Fruit fly (Drosophila melanogaster) whole organism, adult: ENCODE results near the gene Pex16.

Source experiments
- CG11617 ChIP-seq: fragments of 200-800 bp; sonication (Bioruptor generic); optimal IDR thresholded peaks from 2 replicates; lab custom pipeline; 2017; ENCODE audit warnings: mild to moderate bottlenecking, missing biosample characterization, missing genetic modification reagents, missing genetic modification characterization
- CG12768 ChIP-seq: fragments of 200-800 bp; sonication (Bioruptor generic); optimal IDR thresholded peaks from 2 replicates; lab custom pipeline; 2017; ENCODE audit warnings: missing biosample characterization, missing genetic modification characterization, mild to moderate bottlenecking, moderate library complexity, missing genetic modification reagents
- CG14711 ChIP-seq: fragments of 200-800 bp; sonication (Bioruptor generic); optimal IDR thresholded peaks from 2 replicates; lab custom pipeline; 2018; ENCODE audit warnings: missing biosample characterization, mild to moderate bottlenecking, missing genetic modification characterization, moderate library complexity
- CG1620 ChIP-seq: fragments of 200-800 bp; sonication (Bioruptor generic); optimal IDR thresholded peaks from 2 replicates; lab custom pipeline; 2016; ENCODE audit warnings: missing biosample characterization, missing genetic modification characterization
- CG33017 ChIP-seq: fragments of 200-800 bp; sonication (Bioruptor generic); optimal IDR thresholded peaks from 2 replicates; lab custom pipeline; 2018; ENCODE audit warnings: missing biosample characterization, mild to moderate bottlenecking, missing genetic modification characterization, moderate library complexity
- CG7045 ChIP-seq: fragments of 200-800 bp; sonication (Bioruptor generic); optimal IDR thresholded peaks from 2 replicates; lab custom pipeline; 2017; ENCODE audit warnings: missing biosample characterization, mild to moderate bottlenecking, missing genetic modification characterization
- CG7101 ChIP-seq: fragments of 200-800 bp; sonication (Bioruptor generic); optimal IDR thresholded peaks from 2 replicates; lab custom pipeline; 2018; ENCODE audit warnings: missing biosample characterization, mild to moderate bottlenecking, missing genetic modification characterization, moderate library complexity
- Clk ChIP-seq: fragments of 200-800 bp; sonication (Bioruptor generic); optimal IDR thresholded peaks from 2 replicates; lab custom pipeline; 2017; ENCODE audit warnings: missing biosample characterization, missing genetic modification characterization
- Crg-1 ChIP-seq: fragments of 200-800 bp; sonication (Bioruptor generic); optimal IDR thresholded peaks from 2 replicates; lab custom pipeline; 2016; ENCODE audit warnings: missing biosample characterization, missing genetic modification characterization
- Hr96 ChIP-seq: fragments of 200-800 bp; sonication (Bioruptor generic); optimal IDR thresholded peaks from 2 replicates; lab custom pipeline; 2016; ENCODE audit warnings: missing biosample characterization, missing genetic modification characterization
- Mnt ChIP-seq: fragments of 200-800 bp; sonication (Bioruptor generic); optimal IDR thresholded peaks from 2 replicates; lab custom pipeline; 2016; ENCODE audit warnings: missing biosample characterization, mild to moderate bottlenecking, missing genetic modification characterization
- bab1 ChIP-seq: fragments of 200-800 bp; sonication (Bioruptor generic); optimal IDR thresholded peaks from 3 replicates; lab custom pipeline; 2019; ENCODE audit warnings: missing biosample characterization, mild to moderate bottlenecking, missing genetic modification characterization, moderate library complexity
- cic ChIP-seq: fragments of 200-800 bp; sonication (Bioruptor generic); optimal IDR thresholded peaks from 2 replicates; lab custom pipeline; 2017; ENCODE audit warnings: missing biosample characterization, mild to moderate bottlenecking, missing genetic modification characterization, moderate library complexity
- kay ChIP-seq: fragments of 200-800 bp; sonication (Bioruptor generic); peaks from one replicate; lab custom pipeline; 2016; ENCODE audit warnings: missing biosample characterization, missing genetic modification characterization, borderline replicate concordance
- ovo ChIP-seq: fragments of 200-800 bp; sonication (Bioruptor generic); optimal IDR thresholded peaks from 2 replicates; lab custom pipeline; 2016; ENCODE audit warnings: missing biosample characterization, missing genetic modification characterization
- pad ChIP-seq: fragments of 200-800 bp; sonication (Bioruptor generic); optimal IDR thresholded peaks from 3 replicates; lab custom pipeline; 2017; ENCODE audit warnings: missing biosample characterization, missing genetic modification characterization, mild to moderate bottlenecking, moderate library complexity, missing genetic modification reagents
- tj ChIP-seq: fragments of 200-800 bp; sonication (Bioruptor generic); optimal IDR thresholded peaks from 3 replicates; lab custom pipeline; 2017; ENCODE audit warnings: missing biosample characterization, mild to moderate bottlenecking, missing genetic modification characterization, moderate library complexity
- toe ChIP-seq: fragments of 200-800 bp; sonication (Bioruptor generic); optimal IDR thresholded peaks from 2 replicates; lab custom pipeline; 2016; ENCODE audit warnings: missing biosample characterization, missing genetic modification characterization

The Pex16 gene

dm6 chr3L:20739414-20739813 is 38.6 kb downstream of the Pex16 start, which contains the start of gene Gr77a:
Gene Gr77a (minus strand): TSS chr3L:20739430.
- TF ChIP-seq Clk (GFP tag; lab: Kevin White, UChicago) (no peak), Crg-1 (GFP tag; lab: Kevin White, UChicago) (no peak), Hr96 (GFP tag; lab: Kevin White, UChicago) (no peak), tj (no peak), pad (GFP tag; lab: Kevin White, UChicago) (no peak), CG12768 (GFP tag; lab: Kevin White, UChicago) (no peak), Mnt (GFP tag; lab: Kevin White, UChicago) (no peak), CG11617 (GFP tag; lab: Kevin White, UChicago) (no peak), ovo (GFP tag; lab: Kevin White, UChicago) (no peak), CG33017 (tag; lab: Kevin White, UChicago) (no peak), CG7101 (tag; lab: Kevin White, UChicago) (no peak), cic (no peak)

dm6 chr3L:20737346-20737745 is 40.7 kb downstream of the Pex16 start:
- no peak for TF ChIP-seq CG7101 (tag; lab: Kevin White, UChicago)
- no peak for TF ChIP-seq ovo (GFP tag; lab: Kevin White, UChicago)
- no peak for TF ChIP-seq Clk (GFP tag; lab: Kevin White, UChicago)
- TF ChIP-seq CG14711 (tag; lab: Kevin White, UChicago) = no peak
- no peak for TF ChIP-seq Hr96 (GFP tag; lab: Kevin White, UChicago)
- no peak for TF ChIP-seq CG12768 (GFP tag; lab: Kevin White, UChicago)
- TF ChIP-seq CG1620 (GFP tag; lab: Kevin White, UChicago) = no peak
- TF ChIP-seq CG11617 (GFP tag; lab: Kevin White, UChicago) = no peak
- TF ChIP-seq CG7045 = no peak

- peak; percentile 65 for TF ChIP-seq kay (GFP tag; lab: Kevin White, UChicago)
- TF ChIP-seq CG33017 (tag; lab: Kevin White, UChicago) = no peak
- TF ChIP-seq pad (GFP tag; lab: Kevin White, UChicago) = no peak
Measured at dm6 chr3L:20736266-20736665, 41.8 kb downstream of the Pex16 start.

- no peak for TF ChIP-seq kay (GFP tag; lab: Kevin White, UChicago)
- TF ChIP-seq Hr96 (GFP tag; lab: Kevin White, UChicago) = no peak
- TF ChIP-seq tj = peak; percentile 94
Measured at dm6 chr3L:20734258-20734624, 43.8 kb downstream of the Pex16 start.

dm6 chr3L:20733530-20734257 is 44.4 kb downstream of the Pex16 start:
- TF ChIP-seq CG14711 (tag; lab: Kevin White, UChicago) = no peak
- peak; percentile 98 for TF ChIP-seq tj

- TF ChIP-seq tj = peak; percentile 37
- TF ChIP-seq CG14711 (tag; lab: Kevin White, UChicago) = no peak
- no peak for TF ChIP-seq CG11617 (GFP tag; lab: Kevin White, UChicago)
- TF ChIP-seq Clk (GFP tag; lab: Kevin White, UChicago) = no peak
- TF ChIP-seq ovo (GFP tag; lab: Kevin White, UChicago) = no peak
Measured at dm6 chr3L:20732492-20732891, 45.6 kb downstream of the Pex16 start.

- TF ChIP-seq CG1620 (GFP tag; lab: Kevin White, UChicago) (no peak), CG33017 (tag; lab: Kevin White, UChicago) (peak; percentile 4), toe (GFP tag; lab: Kevin White, UChicago) (peak; percentile 27), kay (GFP tag; lab: Kevin White, UChicago) (peak; percentile 48), ovo (GFP tag; lab: Kevin White, UChicago) (no peak), bab1 (peak; percentile 1), tj (peak; percentile 32), Mnt (GFP tag; lab: Kevin White, UChicago) (peak; percentile 27), CG14711 (tag; lab: Kevin White, UChicago) (no peak), CG12768 (GFP tag; lab: Kevin White, UChicago) (peak; percentile 48)
Measured at dm6 chr3L:20730323-20731238, 47.5 kb downstream of the Pex16 start, which contains the start of gene CG13252. Gene CG13252 (plus strand): TSS chr3L:20730591.
